Fruit fly (Drosophila melanogaster) whole organism, embryonic: Measurements from ENCODE around the gene Rrp47.

Experiments
- Awh ChIP-seq: fragments of 200-800 bp; sonication (Bioruptor generic); IDR thresholded peaks from 2 replicates; pipeline ENCODE4, ENCODE4 v1.3.6; 2022; ENCODE audit warnings: missing biosample characterization, missing genetic modification characterization
- B-H1 ChIP-seq: fragments of 200-800 bp; sonication (Bioruptor generic); IDR thresholded peaks from 3 replicates; pipeline ENCODE4 v1.3.6; 2022; ENCODE audit warnings: missing biosample characterization, missing genetic modification characterization
- Bdp1 ChIP-seq: fragments of 200-800 bp; sonication (Bioruptor generic); optimal IDR thresholded peaks from 3 replicates; lab custom pipeline; 2016; ENCODE audit warnings: missing biosample characterization, missing genetic modification characterization
- CG10366 ChIP-seq: fragments of 200-800 bp; sonication (Bioruptor generic); IDR thresholded peaks from 2 replicates; pipeline ENCODE4 v1.3.6; 2022; ENCODE audit warnings: missing biosample characterization, missing genetic modification characterization
- CG10959 ChIP-seq: fragments of 200-800 bp; sonication (Bioruptor generic); IDR thresholded peaks from 2 replicates; pipeline ENCODE4 v1.3.6; 2022; ENCODE audit warnings: missing biosample characterization, missing genetic modification characterization
- CG11696 ChIP-seq: fragments of 200-800 bp; sonication (Bioruptor generic); IDR thresholded peaks from 2 replicates; pipeline ENCODE4 v1.3.6; 2022; ENCODE audit warnings: missing biosample characterization, missing genetic modification characterization
- CG13296 ChIP-seq: fragments of 200-800 bp; sonication (Bioruptor generic); optimal IDR thresholded peaks from 3 replicates; lab custom pipeline; 2018; ENCODE audit warnings: missing biosample characterization, mild to moderate bottlenecking, missing genetic modification characterization
- CG13424 ChIP-seq: fragments of 200-800 bp; sonication (Bioruptor generic); optimal IDR thresholded peaks from 2 replicates; lab custom pipeline; 2019; ENCODE audit warnings: missing biosample characterization, mild to moderate bottlenecking, missing genetic modification characterization, moderate library complexity
- CG14860 ChIP-seq: fragments of 200-800 bp; sonication (Bioruptor generic); IDR thresholded peaks from 3 replicates; pipeline ENCODE4 v1.3.6; 2022; ENCODE audit warnings: missing biosample characterization, missing genetic modification characterization; ENCODE audit not compliant: partially characterized antibody
- CG15514 ChIP-seq: fragments of 200-800 bp; sonication (Bioruptor generic); optimal IDR thresholded peaks from 3 replicates; lab custom pipeline; 2017; ENCODE audit warnings: missing biosample characterization, missing genetic modification characterization, mild to moderate bottlenecking, moderate library complexity, missing genetic modification reagents
- CG16813 ChIP-seq: fragments of 200-800 bp; sonication (Bioruptor generic); IDR thresholded peaks from 3 replicates; pipeline ENCODE4 v1.3.6; 2022; ENCODE audit warnings: missing biosample characterization, missing genetic modification characterization; ENCODE audit not compliant: partially characterized antibody
- CG18262 ChIP-seq: fragments of 200-800 bp; optimal IDR thresholded peaks from 3 replicates; lab custom pipeline; 2019; ENCODE audit warnings: missing biosample characterization, mild to moderate bottlenecking, missing genetic modification characterization, moderate library complexity
- CG18476 ChIP-seq: fragments of 200-800 bp; sonication (Bioruptor generic); optimal IDR thresholded peaks from 2 replicates; lab custom pipeline; 2016; ENCODE audit warnings: missing biosample characterization, mild to moderate bottlenecking, missing genetic modification characterization
- CG2889 ChIP-seq: fragments of 200-800 bp; sonication (Bioruptor generic); IDR thresholded peaks from 3 replicates; pipeline ENCODE4 v1.3.6; 2022; ENCODE audit warnings: missing biosample characterization, missing genetic modification characterization
- CG31224 ChIP-seq: fragments of 200-800 bp; sonication (Bioruptor generic); IDR thresholded peaks from 2 replicates; pipeline ENCODE4 v1.3.6; 2022; ENCODE audit warnings: missing biosample characterization, missing genetic modification characterization
- CG3163 ChIP-seq: fragments of 200-800 bp; sonication (Bioruptor generic); optimal IDR thresholded peaks from 3 replicates; lab custom pipeline; 2016; ENCODE audit warnings: missing biosample characterization, missing genetic modification characterization
- CG3847 ChIP-seq: fragments of 200-800 bp; sonication (Bioruptor generic); IDR thresholded peaks from 2 replicates; pipeline ENCODE4 v1.3.6; 2022; ENCODE audit warnings: missing biosample characterization, missing genetic modification characterization
- CG7372 ChIP-seq: fragments of 200-800 bp; sonication (Bioruptor generic); IDR thresholded peaks from 2 replicates; pipeline ENCODE4 v1.3.6; 2022; ENCODE audit warnings: missing biosample characterization, missing genetic modification characterization
- CG7786 ChIP-seq: fragments of 200-800 bp; sonication (Bioruptor generic); optimal IDR thresholded peaks from 2 replicates; lab custom pipeline; 2016; ENCODE audit warnings: missing biosample characterization, missing genetic modification characterization
- CG7987 ChIP-seq: fragments of 200-800 bp; sonication (Bioruptor generic); optimal IDR thresholded peaks from 2 replicates; lab custom pipeline; 2018; ENCODE audit warnings: missing biosample characterization, mild to moderate bottlenecking, missing genetic modification characterization, moderate library complexity
- Dref ChIP-seq: fragments of 200-800 bp; sonication (Bioruptor generic); IDR thresholded peaks from 2 replicates; pipeline ENCODE4 v1.3.6; 2022; ENCODE audit warnings: missing biosample characterization, missing genetic modification characterization
- E2f1 ChIP-seq: fragments of 200-800 bp; sonication (Bioruptor generic); IDR thresholded peaks from 2 replicates; pipeline ENCODE4 v1.3.6; 2022; ENCODE audit warnings: missing biosample characterization, missing genetic modification characterization
- ERR ChIP-seq: fragments of 200-800 bp; sonication (Bioruptor generic); optimal IDR thresholded peaks from 2 replicates; lab custom pipeline; 2016; ENCODE audit warnings: missing biosample characterization, missing genetic modification characterization
- H2.0 ChIP-seq: fragments of 200-800 bp; sonication (Bioruptor generic); IDR thresholded peaks from 2 replicates; pipeline ENCODE4 v1.3.6; 2022; ENCODE audit warnings: missing biosample characterization, missing genetic modification characterization
- MBD-R2 ChIP-seq: fragments of 200-800 bp; sonication (Bioruptor generic); IDR thresholded peaks from 2 replicates; pipeline ENCODE4 v1.3.6; 2022; ENCODE audit warnings: missing biosample characterization, missing genetic modification characterization
- NK7.1 ChIP-seq: fragments of 200-800 bp; sonication (Bioruptor generic); optimal IDR thresholded peaks from 3 replicates; lab custom pipeline; 2016; ENCODE audit warnings: missing biosample characterization, missing genetic modification characterization
- Opbp ChIP-seq: fragments of 200-800 bp; sonication (Bioruptor generic); IDR thresholded peaks from 3 replicates; pipeline ENCODE4 v1.3.6; 2022; ENCODE audit warnings: missing biosample characterization, missing genetic modification characterization; ENCODE audit not compliant: partially characterized antibody
- Optix ChIP-seq: fragments of 200-800 bp; sonication (Bioruptor generic); IDR thresholded peaks from 3 replicates; pipeline ENCODE4 v1.3.6; 2022; ENCODE audit warnings: missing biosample characterization, missing genetic modification characterization
- Ravus ChIP-seq: fragments of 200-800 bp; sonication (Bioruptor generic); IDR thresholded peaks from 2 replicates; pipeline ENCODE4 v1.3.6; 2022; ENCODE audit warnings: missing biosample characterization, missing genetic modification characterization
- Scr ChIP-seq: fragments of 200-800 bp; sonication (Bioruptor generic); IDR thresholded peaks from 2 replicates; pipeline ENCODE4 v1.3.6; 2022; ENCODE audit warnings: missing biosample characterization, missing genetic modification characterization; ENCODE audit not compliant: partially characterized antibody
- Usf ChIP-seq: fragments of 200-800 bp; sonication (Bioruptor generic); optimal IDR thresholded peaks from 2 replicates; lab custom pipeline; 2017; ENCODE audit warnings: missing genotype, missing biosample characterization, missing genetic modification characterization
- ab ChIP-seq: fragments of 200-800 bp; sonication (Bioruptor generic); optimal IDR thresholded peaks from 2 replicates; lab custom pipeline; 2016; ENCODE audit warnings: missing biosample characterization, missing genetic modification characterization
- ash1 ChIP-seq: fragments of 200-800 bp; sonication (Bioruptor generic); optimal IDR thresholded peaks from 2 replicates; lab custom pipeline; 2018; ENCODE audit warnings: missing biosample characterization, mild to moderate bottlenecking, missing genetic modification characterization
- bab2 ChIP-seq: fragments of 200-800 bp; sonication (Bioruptor generic); optimal IDR thresholded peaks from 2 replicates; lab custom pipeline; 2016; ENCODE audit warnings: missing biosample characterization, missing genetic modification characterization
- bigmax ChIP-seq: fragments of 200-800 bp; sonication (Bioruptor generic); optimal IDR thresholded peaks from 2 replicates; lab custom pipeline; 2018; ENCODE audit warnings: missing biosample characterization, mild to moderate bottlenecking, missing genetic modification characterization
- corto ChIP-seq: fragments of 200-800 bp; sonication (Bioruptor generic); optimal IDR thresholded peaks from 2 replicates; lab custom pipeline; 2016; ENCODE audit warnings: missing biosample characterization, mild to moderate bottlenecking, missing genetic modification characterization, moderate library complexity
- esg ChIP-seq: fragments of 200-800 bp; sonication (Bioruptor generic); conservative IDR thresholded peaks from 2 replicates; pipeline ENCODE4 v1.3.6; 2022; ENCODE audit warnings: missing biosample characterization, missing genetic modification characterization
- hb ChIP-seq: fragments of 200-800 bp; sonication (Bioruptor generic); IDR thresholded peaks from 3 replicates; pipeline ENCODE4 v1.3.6; 2022; ENCODE audit warnings: missing biosample characterization, missing genetic modification characterization; ENCODE audit not compliant: partially characterized antibody
- ind ChIP-seq: fragments of 200-800 bp; sonication (Bioruptor generic); optimal IDR thresholded peaks from 3 replicates; lab custom pipeline; 2016; ENCODE audit warnings: missing biosample characterization, missing genetic modification characterization
- kay ChIP-seq: fragments of 200-800 bp; sonication (Bioruptor generic); optimal IDR thresholded peaks from 2 replicates; lab custom pipeline; 2016; ENCODE audit warnings: missing biosample characterization, missing genetic modification characterization
- knrl ChIP-seq: fragments of 200-800 bp; sonication (Bioruptor generic); IDR thresholded peaks from 3 replicates; pipeline ENCODE4 v1.3.6; 2022; ENCODE audit warnings: missing biosample characterization, missing genetic modification characterization; ENCODE audit not compliant: partially characterized antibody
- lola ChIP-seq, 3 experiments: fragments of >200 bp in 2 of 3; fragments of 200-800 bp in 1 of 3; sonication (Bioruptor generic) in 1 of 3; optimal IDR thresholded peaks; 2 replicates each; lab custom pipeline; 2017 to 2019; ENCODE audit warnings: missing biosample characterization in 3 of 3, missing genetic modification characterization in 3 of 3, mild to moderate bottlenecking in 1 of 3, moderate library complexity in 1 of 3
- phol ChIP-seq: fragments of 200-800 bp; sonication (Bioruptor generic); optimal IDR thresholded peaks from 3 replicates; lab custom pipeline; 2018; ENCODE audit warnings: missing biosample characterization, mild to moderate bottlenecking, missing genetic modification characterization, moderate library complexity
- row ChIP-seq: fragments of 200-800 bp; sonication (Bioruptor generic); IDR thresholded peaks from 3 replicates; pipeline ENCODE4 v1.3.6; 2022; ENCODE audit warnings: missing biosample characterization, missing genetic modification characterization
- sens ChIP-seq: fragments of 200-800 bp; sonication (Bioruptor generic); peaks from one replicate; lab custom pipeline; 2016; ENCODE audit warnings: missing biosample characterization, missing genetic modification characterization
- ssp ChIP-seq: fragments of 200-800 bp; sonication (Bioruptor generic); IDR thresholded peaks from 2 replicates; pipeline ENCODE4 v1.3.6; 2022; ENCODE audit warnings: missing biosample characterization, missing genetic modification characterization
- trh ChIP-seq: fragments of 200-800 bp; sonication (Bioruptor generic); optimal IDR thresholded peaks from 2 replicates; lab custom pipeline; 2016; ENCODE audit warnings: missing biosample characterization, missing genetic modification characterization
- vvl ChIP-seq: fragments of 200-800 bp; sonication (Bioruptor generic); IDR thresholded peaks from 2 replicates; pipeline ENCODE4 v1.3.6; 2022; ENCODE audit warnings: missing biosample characterization, missing genetic modification characterization
- wek ChIP-seq: fragments of 200-800 bp; sonication (Bioruptor generic); optimal IDR thresholded peaks from 3 replicates; lab custom pipeline; 2018; ENCODE audit warnings: missing biosample characterization, mild to moderate bottlenecking, missing genetic modification characterization, moderate library complexity
- yki ChIP-seq: fragments of >200 bp; optimal IDR thresholded peaks from 3 replicates; lab custom pipeline; 2018

The Rrp47 gene

DNA sequence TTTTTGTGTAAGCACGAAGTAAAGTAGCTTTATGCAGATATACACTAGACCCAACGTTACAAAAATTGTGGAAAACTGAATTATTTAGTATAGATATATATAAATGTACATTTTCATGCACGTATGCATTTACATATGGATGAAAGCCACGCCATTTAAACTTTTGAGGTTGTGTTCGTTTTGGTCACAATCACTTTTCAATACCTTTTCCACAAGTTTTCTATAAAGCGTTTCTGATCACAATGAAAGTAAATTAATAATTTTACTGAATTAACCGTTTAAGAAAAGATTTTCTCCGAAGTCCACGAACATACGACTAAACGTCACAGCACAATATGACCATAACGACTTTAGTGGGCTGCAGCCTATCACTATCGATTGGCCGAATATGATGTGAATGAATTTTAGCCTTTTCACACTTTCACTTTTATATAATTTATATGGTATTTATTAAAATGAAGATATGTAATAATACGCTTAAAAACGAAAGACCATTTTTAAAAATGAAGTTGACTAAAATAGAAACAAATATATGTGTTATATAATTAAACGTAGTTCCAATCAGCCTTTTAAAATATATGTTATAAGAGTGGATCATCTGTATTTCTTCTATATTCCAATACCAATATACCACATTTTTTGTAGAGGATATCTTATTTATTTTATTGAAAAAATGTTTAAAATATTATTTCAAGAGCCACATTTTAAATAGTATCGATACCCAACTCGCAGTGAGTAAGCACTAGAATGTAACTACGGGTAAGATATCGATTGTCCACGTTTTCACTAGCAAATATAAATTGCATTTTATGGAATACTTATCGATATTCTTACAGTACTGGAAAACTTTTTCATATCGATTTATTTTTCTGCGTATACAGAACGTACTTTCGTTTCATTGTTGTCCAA is 47.2 kb downstream of the Rrp47 start, which contains the start of the genes CG46312, eIF5 and exd (continued):
- no peak for TF ChIP-seq B-H1
- TF ChIP-seq CG13296, result no peak
- TF ChIP-seq CG31224 (GFP tag; lab: Robert Waterston, UW), result no peak
- no peak for TF ChIP-seq ab (GFP tag; lab: Kevin White, UChicago)
- TF ChIP-seq bab2 (GFP tag; lab: Kevin White, UChicago), result no peak
- TF ChIP-seq H2.0 (GFP tag; lab: Robert Waterston, UW), result no peak
- TF ChIP-seq CG11696, result no peak
- peak; percentile 77 for TF ChIP-seq Opbp (GFP tag; lab: Robert Waterston, UW)
- no peak for TF ChIP-seq Awh (GFP tag; lab: Robert Waterston, UW)
- TF ChIP-seq Usf (GFP tag; lab: Kevin White, UChicago), result no peak
- TF ChIP-seq Optix, result no peak
- no peak for TF ChIP-seq Ravus (GFP tag; lab: Robert Waterston, UW)
- TF ChIP-seq phol, result peak; percentile 23
- no peak for TF ChIP-seq yki (lab: Kevin White, UChicago)
- peak; percentile 83 for TF ChIP-seq ssp (GFP tag; lab: Robert Waterston, UW)
- no peak for TF ChIP-seq CG18476 (GFP tag; lab: Kevin White, UChicago)
- TF ChIP-seq CG14860, result peak; percentile 77
- peak; percentile 16 for TF ChIP-seq CG13424 (tag; lab: Kevin White, UChicago)
- TF ChIP-seq vvl, result peak; percentile 37; the same call in 1 of the 2 replicates
- TF ChIP-seq NK7.1 (GFP tag; lab: Kevin White, UChicago), result no peak
- peak; percentile 82 for TF ChIP-seq Dref (GFP tag; lab: Robert Waterston, UW)
- no peak for TF ChIP-seq kay (GFP tag; lab: Kevin White, UChicago)
- TF ChIP-seq MBD-R2, result no peak
- TF ChIP-seq CG16813 (GFP tag; lab: Robert Waterston, UW), result peak; percentile 78
- no peak for TF ChIP-seq CG3163 (GFP tag; lab: Kevin White, UChicago)
- peak; percentile 24 for TF ChIP-seq CG15514 (GFP tag; lab: Kevin White, UChicago)
- no peak for TF ChIP-seq ERR (GFP tag; lab: Kevin White, UChicago)
- no peak for TF ChIP-seq E2f1 (GFP tag; lab: Robert Waterston, UW)
- peak; percentile 75 for TF ChIP-seq Scr
- no peak for TF ChIP-seq wek (GFP tag; lab: Kevin White, UChicago)
- no peak for TF ChIP-seq CG2889 (GFP tag; lab: Robert Waterston, UW)
- TF ChIP-seq ash1, result no peak
- peak; percentile 82 for TF ChIP-seq sens
- no peak for TF ChIP-seq CG7372 (GFP tag; lab: Robert Waterston, UW)
- peak; percentile 13 for TF ChIP-seq CG18262 (tag; lab: Kevin White, UChicago)
- no peak for TF ChIP-seq Bdp1 (GFP tag; lab: Kevin White, UChicago)
- TF ChIP-seq corto (GFP tag; lab: Kevin White, UChicago), result no peak
- TF ChIP-seq lola (GFP tag; optimal IDR thresholded peaks at IDR 0.05; lab: Kevin White, UChicago), result peak in 1 of 3 experiments; percentile 16
- peak; percentile 69; the same call in 2 of the 3 replicates for TF ChIP-seq knrl
- TF ChIP-seq CG7786 (GFP tag; lab: Kevin White, UChicago), result no peak
- TF ChIP-seq ind (GFP tag; lab: Kevin White, UChicago), result no peak
- TF ChIP-seq row (GFP tag; lab: Robert Waterston, UW), result peak; percentile 47
- no peak for TF ChIP-seq CG10366 (GFP tag; lab: Robert Waterston, UW)
- no peak for TF ChIP-seq esg
- TF ChIP-seq CG3847 (GFP tag; lab: Robert Waterston, UW), result no peak
- no peak for TF ChIP-seq trh (GFP tag; lab: Kevin White, UChicago)
- peak; percentile 79 for TF ChIP-seq hb (GFP tag; lab: Robert Waterston, UW)
- TF ChIP-seq CG7987 (GFP tag; lab: Kevin White, UChicago), result no peak
- TF ChIP-seq CG10959 (GFP tag; lab: Robert Waterston, UW), result no peak
- TF ChIP-seq bigmax (GFP tag; lab: Kevin White, UChicago), result peak; percentile 67
